Worm (Caenorhabditis elegans) whole organism, L1 larva: ENCODE measurements around the gene srh-21.

Source experiments
- Y116A8C.19 ChIP-seq: sonication (generic microtip); optimal IDR thresholded peaks from 2 replicates; lab custom pipeline; 2016; ENCODE audit warnings: missing compliant biosample characterization, missing genetic modification characterization, borderline replicate concordance
- blmp-1 ChIP-seq: fragments of 150-350 bp; optimal IDR thresholded peaks from 2 replicates; lab custom pipeline; 2014; ENCODE audit warnings: missing biosample characterization, missing genetic modification characterization
- ceh-88 ChIP-seq: fragments of 200-800 bp; sonication (Bioruptor generic); IDR thresholded peaks from 2 replicates; pipeline ENCODE4 v1.3.6; 2022; ENCODE audit warnings: missing genetic modification characterization, missing compliant biosample characterization
- efl-1 ChIP-seq, 4 experiments: fragments of 150-350 bp; optimal IDR thresholded peaks in 3 of 4; peaks in 1 of 4; 1 replicate in 1 of 4; 2 replicates in 3 of 4; lab custom pipeline; 2014; ENCODE audit warnings: missing biosample characterization in 2 of 4, missing genetic modification characterization in 2 of 4, missing genetic modification reagents in 2 of 4
- egl-13 ChIP-seq: sonication (generic microtip); optimal IDR thresholded peaks from 2 replicates; lab custom pipeline; 2016; ENCODE audit warnings: missing genotype, missing genetic modification reagents, missing genetic modification characterization, missing compliant biosample characterization
- egl-27 ChIP-seq, 2 experiments: fragments of 150-350 bp in 1 of 2; sonication (generic microtip); optimal IDR thresholded peaks; 3 replicates each; lab custom pipeline; 2017 to 2018; ENCODE audit warnings: missing biosample characterization in 2 of 2, missing genetic modification characterization in 2 of 2, missing genetic modification reagents in 2 of 2
- elt-2 ChIP-seq: sonication (generic microtip); optimal IDR thresholded peaks from 2 replicates; lab custom pipeline; 2016; ENCODE audit warnings: missing genetic modification characterization, mild to moderate bottlenecking, inconsistent platforms, missing compliant biosample characterization, missing genetic modification reagents
- elt-3 ChIP-seq, 6 experiments: fragments of 150-350 bp in 1 of 6; sonication (generic microtip); optimal IDR thresholded peaks; 2 replicates each; lab custom pipeline; 2017 to 2018; ENCODE audit warnings: missing biosample characterization in 6 of 6, missing genetic modification characterization in 6 of 6, inconsistent platforms in 1 of 6
- fkh-4 ChIP-seq: sonication (generic microtip); optimal IDR thresholded peaks from 2 replicates; lab custom pipeline; 2016; ENCODE audit warnings: missing compliant biosample characterization, missing genetic modification characterization, borderline replicate concordance
- fkh-8 ChIP-seq: sonication (generic microtip); optimal IDR thresholded peaks from 2 replicates; lab custom pipeline; 2016; ENCODE audit warnings: mild to moderate bottlenecking, missing genetic modification characterization, missing compliant biosample characterization
- hpl-2 ChIP-seq: fragments of 150-350 bp; optimal IDR thresholded peaks from 2 replicates; lab custom pipeline; 2014; ENCODE audit warnings: missing biosample characterization, missing genetic modification reagents, missing genetic modification characterization
- isw-1 ChIP-seq: fragments of 200-800 bp; sonication (Bioruptor generic); IDR thresholded peaks from 2 replicates; pipeline ENCODE4 v1.3.6; 2022; ENCODE audit warnings: missing genetic modification characterization, missing compliant biosample characterization
- jun-1 ChIP-seq: fragments of 150-350 bp; optimal IDR thresholded peaks from 2 replicates; lab custom pipeline; 2014; ENCODE audit warnings: missing biosample characterization, missing genetic modification reagents, missing genetic modification characterization
- lin-14 ChIP-seq: fragments of 200-800 bp; sonication (Bioruptor generic); optimal IDR thresholded peaks from 2 replicates; lab custom pipeline; 2018; ENCODE audit warnings: mild to moderate bottlenecking, missing genetic modification characterization, moderate library complexity, missing compliant biosample characterization
- lin-15B ChIP-seq: fragments of 150-350 bp; sonication (generic microtip); optimal IDR thresholded peaks from 3 replicates; lab custom pipeline; 2014; ENCODE audit warnings: missing biosample characterization, missing genetic modification characterization
- lin-35 ChIP-seq, 2 experiments: fragments of 150-350 bp; optimal IDR thresholded peaks; 2 replicates each; lab custom pipeline; 2014; ENCODE audit warnings: missing biosample characterization in 2 of 2, missing genetic modification characterization in 2 of 2, missing genetic modification reagents in 2 of 2
- lin-39 ChIP-seq: fragments of 150-350 bp; optimal IDR thresholded peaks from 2 replicates; lab custom pipeline; 2014; ENCODE audit warnings: missing biosample characterization, missing genetic modification reagents, missing genetic modification characterization
- lir-3 ChIP-seq: sonication (generic microtip); optimal IDR thresholded peaks from 2 replicates; lab custom pipeline; 2016; ENCODE audit warnings: mild to moderate bottlenecking, missing genetic modification characterization, moderate library complexity, missing compliant biosample characterization; ENCODE audit not compliant: poor library complexity
- lsy-2 ChIP-seq, 2 experiments: fragments of 150-350 bp; optimal IDR thresholded peaks; 2 replicates each; lab custom pipeline; 2014; ENCODE audit warnings: missing biosample characterization in 2 of 2, missing genetic modification characterization in 2 of 2
- mep-1 ChIP-seq: fragments of 150-350 bp; optimal IDR thresholded peaks from 2 replicates; lab custom pipeline; 2014; ENCODE audit warnings: missing biosample characterization, missing genetic modification characterization
- nhr-12 ChIP-seq: sonication (generic microtip); optimal IDR thresholded peaks from 2 replicates; lab custom pipeline; 2017; ENCODE audit warnings: missing biosample characterization, missing genetic modification characterization
- nhr-20 ChIP-seq: sonication (generic microtip); optimal IDR thresholded peaks from 2 replicates; lab custom pipeline; 2016; ENCODE audit warnings: mild to moderate bottlenecking, missing genetic modification characterization, missing compliant biosample characterization
- nhr-28 ChIP-seq: fragments of 150-350 bp; optimal IDR thresholded peaks from 2 replicates; lab custom pipeline; 2014; ENCODE audit warnings: missing biosample characterization, missing genetic modification characterization
- nhr-71 ChIP-seq: sonication (generic microtip); optimal IDR thresholded peaks from 2 replicates; lab custom pipeline; 2016; ENCODE audit warnings: mild to moderate bottlenecking, missing genetic modification characterization, moderate library complexity, missing compliant biosample characterization
- nhr-85 ChIP-seq: sonication (generic microtip); peaks from one replicate; lab custom pipeline; 2016; ENCODE audit warnings: missing genetic modification characterization, inconsistent platforms, missing compliant biosample characterization
- snu-23 ChIP-seq: sonication (generic microtip); optimal IDR thresholded peaks from 2 replicates; lab custom pipeline; 2016; ENCODE audit warnings: missing genetic modification characterization, missing compliant biosample characterization
- sox-4 ChIP-seq: sonication (generic microtip); optimal IDR thresholded peaks from 2 replicates; lab custom pipeline; 2016; ENCODE audit warnings: missing genetic modification characterization, missing compliant biosample characterization
- sptf-1 ChIP-seq: fragments of 150-350 bp; optimal IDR thresholded peaks from 2 replicates; lab custom pipeline; 2014; ENCODE audit warnings: missing biosample characterization, missing genetic modification characterization
- sup-37 ChIP-seq: fragments of 200-800 bp; sonication (Bioruptor generic); optimal IDR thresholded peaks from 2 replicates; lab custom pipeline; 2018; ENCODE audit warnings: mild to moderate bottlenecking, missing genetic modification characterization, missing compliant biosample characterization
- unc-30 ChIP-seq: sonication (generic microtip); optimal IDR thresholded peaks from 2 replicates; lab custom pipeline; 2017; ENCODE audit warnings: missing biosample characterization, missing genetic modification characterization
- unc-86 ChIP-seq: sonication (generic microtip); optimal IDR thresholded peaks from 2 replicates; lab custom pipeline; 2016; ENCODE audit warnings: missing genetic modification characterization, missing compliant biosample characterization
- unc-98 ChIP-seq: fragments of 200-800 bp; sonication (Bioruptor generic); IDR thresholded peaks from 2 replicates; pipeline ENCODE4 v1.3.6; 2022; ENCODE audit warnings: missing genetic modification characterization, missing compliant biosample characterization
- xbp-1 ChIP-seq: sonication (generic microtip); optimal IDR thresholded peaks from 2 replicates; lab custom pipeline; 2016; ENCODE audit warnings: missing genetic modification characterization, missing compliant biosample characterization
- ztf-11 ChIP-seq, 2 experiments: sonication (generic microtip); optimal IDR thresholded peaks; 2 replicates each; lab custom pipeline; 2016 to 2017; ENCODE audit warnings: missing genetic modification characterization in 2 of 2, missing biosample characterization in 1 of 2, missing compliant biosample characterization in 1 of 2
- ztf-4 ChIP-seq: fragments of 150-350 bp; optimal IDR thresholded peaks from 2 replicates; lab custom pipeline; 2014; ENCODE audit warnings: missing biosample characterization, missing genetic modification characterization

Gene srh-21

DNA sequence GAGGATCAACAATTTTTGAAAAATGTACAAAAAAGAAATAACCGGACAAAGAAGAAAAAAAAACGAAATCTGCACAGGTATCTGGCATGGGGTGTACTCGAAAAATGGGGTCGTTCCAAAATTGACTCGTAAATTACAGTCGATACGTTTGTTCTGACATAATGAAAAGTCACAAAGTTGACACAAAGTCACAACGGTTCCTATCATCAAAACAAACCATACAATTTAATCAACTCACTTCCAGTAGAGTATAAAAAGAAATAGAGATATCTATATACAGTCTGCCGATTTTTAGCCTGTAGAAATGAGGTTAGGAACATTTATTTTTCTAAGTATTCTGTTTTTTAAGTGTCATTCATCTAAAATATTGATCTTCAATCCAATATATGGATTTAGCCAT is 42.0 kb upstream of the srh-21 start, which contains the start of gene T19H12.12:
Gene T19H12.12, plus strand, starts transcription at position 301 of the 400 bp plus-strand sequence.
- TF ChIP-seq hpl-2 (GFP tag; lab: Kevin White, UChicago) = no peak
- no peak for TF ChIP-seq egl-13
- no peak for TF ChIP-seq mep-1
- no peak for TF ChIP-seq fkh-8
- no peak for TF ChIP-seq unc-98 (GFP tag; lab: Robert Waterston, UW)
- no peak for TF ChIP-seq sup-37
- no peak for TF ChIP-seq fkh-4 (tag; lab: Kevin White, UChicago)
- TF ChIP-seq egl-27 (tag; optimal IDR thresholded peaks at IDR 0.05; lab: Kevin White, UChicago) = no peak
- no peak for TF ChIP-seq xbp-1
- no peak for TF ChIP-seq lin-39 (tag; lab: Kevin White, UChicago)
- TF ChIP-seq unc-30 (tag; lab: Kevin White, UChicago) = no peak

DNA sequence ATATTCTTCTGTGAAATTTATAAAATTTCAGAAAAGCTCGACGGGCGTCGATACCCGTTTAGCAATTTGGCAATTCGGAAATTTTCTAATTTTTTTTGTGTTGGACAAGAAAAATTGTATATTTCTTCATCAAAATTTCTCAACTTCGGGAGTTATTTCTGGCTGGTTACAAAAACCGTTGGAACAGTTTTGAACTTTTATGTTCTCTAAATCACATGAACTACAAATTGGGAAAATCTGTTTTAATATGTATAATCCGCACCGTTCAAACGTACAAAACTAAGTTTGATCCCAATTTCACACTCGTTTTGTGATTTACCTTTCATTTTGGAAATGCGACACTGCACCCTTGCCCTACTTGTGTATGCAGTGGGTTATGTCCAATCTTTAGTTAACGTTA is 41.1 kb upstream of the srh-21 start, which contains the start of gene T19H12.3:
Gene T19H12.3, plus strand, starts transcription at position 301 of the 400 bp plus-strand sequence.
- TF ChIP-seq lin-15B (tag; lab: Kevin White, UChicago) (no peak), efl-1 (optimal IDR thresholded peaks at IDR 0.05; lab: Kevin White, UChicago) (no peak), efl-1 (GFP tag; optimal IDR thresholded peaks at IDR 0.05 in 1 of 2; lab: Kevin White, UChicago) (no peak), sptf-1 (tag; lab: Kevin White, UChicago) (no peak), ztf-4 (tag; lab: Kevin White, UChicago) (no peak), ztf-11 (tag; optimal IDR thresholded peaks at IDR 0.05; lab: Kevin White, UChicago) (no peak), Y116A8C.19 (tag; lab: Kevin White, UChicago) (no peak), ceh-88 (no peak), isw-1 (GFP tag; lab: Robert Waterston, UW) (no peak)

DNA sequence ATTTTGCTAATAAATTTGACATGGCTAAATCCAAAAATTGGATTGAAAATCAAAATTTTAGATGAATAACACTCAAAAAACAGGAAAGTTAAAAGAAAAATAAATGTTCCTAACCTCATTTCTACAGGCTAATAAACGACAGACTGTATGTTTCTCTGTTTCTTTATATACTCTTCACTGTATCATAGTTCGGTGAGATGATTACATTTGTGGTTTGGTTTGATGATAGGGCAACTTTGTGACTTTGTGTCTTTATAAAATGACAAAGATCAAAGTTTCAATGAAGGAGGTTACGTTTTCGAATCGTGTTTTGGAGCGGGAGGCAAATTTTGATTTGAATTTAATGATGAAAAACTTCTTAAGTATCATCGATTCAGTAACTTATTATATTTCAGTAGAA is 37.0 kb upstream of the srh-21 start, which contains the start of gene ugt-12:
Gene ugt-12, minus strand, starts transcription at position 153 of the 400 bp plus-strand sequence.
- TF ChIP-seq snu-23 (GFP tag; lab: Kevin White, UChicago) (peak; percentile 26), lin-14 (GFP tag; lab: Kevin White, UChicago) (peak; percentile 61), lin-35 (GFP tag; optimal IDR thresholded peaks at IDR 0.05; lab: Kevin White, UChicago) (peak in 1 of 2 experiments; percentile 34), nhr-20 (peak; percentile 52), lin-15B (tag; lab: Kevin White, UChicago) (no peak), jun-1 (no peak), elt-2 (tag; lab: Kevin White, UChicago) (peak; percentile 49), elt-3 (tag; optimal IDR thresholded peaks at IDR 0.05; lab: Kevin White, UChicago) (peak in 2 of 6 experiments; percentile 10 to 37), ztf-4 (tag; lab: Kevin White, UChicago) (no peak), nhr-85 (peak; percentile 74), sptf-1 (tag; lab: Kevin White, UChicago) (no peak), nhr-71 (tag; lab: Kevin White, UChicago) (peak; percentile 48)
- TF ChIP-seq, all 84 proteins: peak for 8

DNA sequence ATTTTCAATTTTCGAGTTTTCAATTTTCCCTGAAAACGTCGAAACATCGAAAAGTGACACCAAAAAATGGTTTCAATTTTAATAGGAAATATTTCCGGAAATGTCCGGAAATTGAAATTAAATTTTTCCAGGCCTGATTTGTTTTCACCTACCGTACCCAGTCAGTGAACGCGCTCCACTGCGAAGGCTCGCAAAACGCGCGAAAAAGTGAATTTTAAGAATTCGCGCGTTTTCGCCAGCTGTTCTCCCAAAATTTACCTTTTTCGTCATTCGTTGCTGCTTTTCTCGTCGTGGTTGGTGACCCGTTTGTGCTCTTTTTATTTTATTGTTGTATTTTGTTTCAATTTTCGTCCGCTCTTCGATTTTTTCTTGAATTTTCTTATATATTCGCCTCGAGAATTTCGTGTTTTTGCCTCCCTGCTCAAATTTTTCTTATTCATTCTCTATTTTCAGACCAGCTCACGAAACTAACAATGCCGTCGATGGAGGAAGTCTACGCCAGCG is 36.4 kb upstream of the srh-21 start, which contains the start of gene T19H12.2:
Gene T19H12.2, plus strand, starts transcription at position 454 of the 504 bp plus-strand sequence.
- TF ChIP-seq unc-86 (tag; lab: Kevin White, UChicago) = no peak
- TF ChIP-seq nhr-85 = no peak
- TF ChIP-seq nhr-28 (tag; lab: Kevin White, UChicago) = no peak
- TF ChIP-seq sox-4 = no peak
- TF ChIP-seq ztf-4 (tag; lab: Kevin White, UChicago) = no peak
- TF ChIP-seq lir-3 (tag; lab: Kevin White, UChicago) = no peak
- TF ChIP-seq nhr-12 = no peak
- TF ChIP-seq lsy-2 (tag; optimal IDR thresholded peaks at IDR 0.05; lab: Kevin White, UChicago) = peak in 1 of 2 experiments; percentile 57
- TF ChIP-seq blmp-1 (tag; lab: Kevin White, UChicago) = peak; percentile 22
